Fruit fly (Drosophila melanogaster): ENCODE measurements around the gene Met.

Gene Met

dm6 chrX:11569956-11570695 lies 45.8 kb upstream of the Met start, which contains the start of the genes Polr2A and CG11699 (continued):
- TF ChIP-seq CkIIα-i1 (GFP tag; IDR thresholded peaks at IDR 0.05) (no peak), CG34224 (GFP tag; IDR thresholded peaks at IDR 0.05; ENCODE audit: partially characterized antibody) (no peak), CG15514 (GFP tag; optimal IDR thresholded peaks at IDR 0.05) (peak; percentile 70), YL-1 (GFP tag; optimal IDR thresholded peaks at IDR 0.05) (peak; percentile 85), ewg (GFP tag; optimal IDR thresholded peaks at IDR 0.05) (peak; percentile 21), NC2β (GFP tag; optimal IDR thresholded peaks at IDR 0.05) (no peak), pb (GFP tag; optimal IDR thresholded peaks at IDR 0.05) (no peak), toy (GFP tag; IDR thresholded peaks at IDR 0.05) (no peak), Poxn (GFP tag; IDR thresholded peaks at IDR 0.05) (no peak), grn (GFP tag; optimal IDR thresholded peaks at IDR 0.05) (no peak), tin (GFP tag; optimal IDR thresholded peaks at IDR 0.05) (peak; percentile 19), HLHmδ (GFP tag; optimal IDR thresholded peaks at IDR 0.05) (no peak), tll (GFP tag; optimal IDR thresholded peaks at IDR 0.05) (peak in 1 of 2 experiments; percentile 47), CG9609 (GFP tag; optimal IDR thresholded peaks at IDR 0.05) (no peak), sima (GFP tag; optimal IDR thresholded peaks at IDR 0.05) (no peak), CG2120 (GFP tag; optimal IDR thresholded peaks at IDR 0.05) (peak; percentile 31), CG10147 (GFP tag; optimal IDR thresholded peaks at IDR 0.05) (peak; percentile 54), CG3163 (GFP tag; optimal IDR thresholded peaks at IDR 0.05) (no peak), CG11398 (GFP tag; optimal IDR thresholded peaks at IDR 0.05) (no peak), CG14441 (GFP tag; IDR thresholded peaks at IDR 0.05) (peak; percentile 23; the same call in 1 of the 2 replicates), CG11695 (GFP tag; IDR thresholded peaks at IDR 0.05) (no peak), CG14667 (GFP tag; IDR thresholded peaks at IDR 0.05) (no peak), dysf (GFP tag; IDR thresholded peaks at IDR 0.05) (peak; percentile 35; the same call in 1 of the 3 replicates), Vsx1 (GFP tag; optimal IDR thresholded peaks at IDR 0.05) (no peak), CG7271 (tag; optimal IDR thresholded peaks at IDR 0.05) (no peak), Abd-B (GFP tag; optimal IDR thresholded peaks at IDR 0.05) (peak; percentile 25), HHEX (GFP tag; optimal IDR thresholded peaks at IDR 0.05) (peak; percentile 61), prd (optimal IDR thresholded peaks at IDR 0.05) (no peak), prd (GFP tag; IDR thresholded peaks at IDR 0.05) (peak; percentile 25; the same call in 1 of the 3 replicates), Sox102F (GFP tag; optimal IDR thresholded peaks at IDR 0.05) (no peak), Hmx (GFP tag; optimal IDR thresholded peaks at IDR 0.05) (no peak), hkb (optimal IDR thresholded peaks at IDR 0.05) (no peak), hkb (GFP tag; IDR thresholded peaks at IDR 0.05) (no peak), lmd (GFP tag; IDR thresholded peaks at IDR 0.05) (peak; percentile 54; the same call in 1 of the 2 replicates), aop (GFP tag; IDR thresholded peaks at IDR 0.05) (no peak), CG14860 (GFP tag; IDR thresholded peaks at IDR 0.05; ENCODE audit: partially characterized antibody) (no peak), bbx (GFP tag; IDR thresholded peaks at IDR 0.05; ENCODE audit: partially characterized antibody) (no peak; the same call in 1 of the 2 replicates), CG4707 (GFP tag; optimal IDR thresholded peaks at IDR 0.05) (no peak), Sin3A (optimal IDR thresholded peaks at IDR 0.05) (peak; percentile 81), Dad (GFP tag; optimal IDR thresholded peaks at IDR 0.05) (no peak), ase (GFP tag; IDR thresholded peaks at IDR 0.05) (no peak), CG18476 (GFP tag; optimal IDR thresholded peaks at IDR 0.05) (no peak), gfzf (GFP tag; optimal IDR thresholded peaks at IDR 0.05) (peak; percentile 62), schlank (tag; optimal IDR thresholded peaks at IDR 0.05) (no peak), Sry-β (GFP tag; optimal IDR thresholded peaks at IDR 0.05) (peak; percentile 95), CG9437 (GFP tag; optimal IDR thresholded peaks at IDR 0.05) (no peak), run (tag; optimal IDR thresholded peaks at IDR 0.05) (no peak), CG2889 (GFP tag; IDR thresholded peaks at IDR 0.05) (no peak), C15 (GFP tag; IDR thresholded peaks at IDR 0.05) (no peak), otp (GFP tag; IDR thresholded peaks at IDR 0.05) (no peak)
